Worm (Caenorhabditis elegans): ENCODE data around the gene flr-1.

ce11 chrX:13435790-13436472, 20.4 kb downstream of the flr-1 start, which contains the start of gene jmjd-3.3:
- TF ChIP-seq ref-1 (GFP tag; conservative IDR thresholded peaks at IDR 0.05): no peak
- TF ChIP-seq med-1 (GFP tag; optimal IDR thresholded peaks at IDR 0.05; ENCODE audit: insufficient read depth): no peak
- TF ChIP-seq flt-1 (GFP tag; IDR thresholded peaks at IDR 0.05): no peak
- no peak for TF ChIP-seq ztf-29 (GFP tag; IDR thresholded peaks at IDR 0.05)
- TF ChIP-seq T22C8.4 (GFP tag; IDR thresholded peaks at IDR 0.05): no peak
- no peak for TF ChIP-seq klf-2 (GFP tag; conservative IDR thresholded peaks at IDR 0.05)
- TF ChIP-seq cog-1 (tag; optimal IDR thresholded peaks at IDR 0.05): no peak

All from whole organism, midembryonic.